Worm (Caenorhabditis elegans) whole organism, L2 larva: Measurements from ENCODE around the gene ztf-28.

ENCODE experiments used
- C34F6.9 ChIP-seq: fragments of 150-350 bp; optimal IDR thresholded peaks from 2 replicates; lab custom pipeline; 2014; ENCODE audit warnings: missing biosample characterization, missing genetic modification characterization
- F13H6.1 ChIP-seq: sonication (generic microtip); optimal IDR thresholded peaks from 2 replicates; lab custom pipeline; 2016; ENCODE audit warnings: missing genetic modification characterization, missing compliant biosample characterization
- R02D3.7 ChIP-seq: fragments of 150-350 bp; optimal IDR thresholded peaks from 2 replicates; lab custom pipeline; 2014; ENCODE audit warnings: missing biosample characterization, missing genetic modification characterization
- Y55F3AM.14 ChIP-seq: fragments of 200-800 bp; sonication (Bioruptor generic); optimal IDR thresholded peaks from 2 replicates; lab custom pipeline; 2018; ENCODE audit warnings: mild to moderate bottlenecking, missing genetic modification characterization, missing compliant biosample characterization
- ZK546.5 ChIP-seq: sonication (generic microtip); optimal IDR thresholded peaks from 2 replicates; lab custom pipeline; 2017; ENCODE audit warnings: missing biosample characterization, missing genetic modification characterization
- alr-1 ChIP-seq: fragments of 150-350 bp; optimal IDR thresholded peaks from 2 replicates; lab custom pipeline; 2014; ENCODE audit warnings: missing biosample characterization, missing genetic modification characterization
- aly-2 ChIP-seq: fragments of 150-350 bp; optimal IDR thresholded peaks from 2 replicates; lab custom pipeline; 2014; ENCODE audit warnings: missing biosample characterization, missing genetic modification characterization
- blmp-1 ChIP-seq: sonication (generic microtip); optimal IDR thresholded peaks from 2 replicates; lab custom pipeline; 2017; ENCODE audit warnings: missing genetic modification characterization, mild to moderate bottlenecking, missing compliant biosample characterization, antibody characterized with exemption, moderate library complexity; ENCODE audit not compliant: insufficient read depth
- ceh-16 ChIP-seq: fragments of 150-350 bp; optimal IDR thresholded peaks from 2 replicates; lab custom pipeline; 2014; ENCODE audit warnings: missing biosample characterization, missing genetic modification characterization
- ceh-82 ChIP-seq: fragments of 150-350 bp; optimal IDR thresholded peaks from 2 replicates; lab custom pipeline; 2014; ENCODE audit warnings: missing biosample characterization, missing genetic modification characterization
- crh-2 ChIP-seq: sonication (generic microtip); optimal IDR thresholded peaks from 2 replicates; lab custom pipeline; 2017; ENCODE audit warnings: missing biosample characterization, missing genetic modification characterization
- dmd-4 ChIP-seq: sonication (generic microtip); optimal IDR thresholded peaks from 2 replicates; lab custom pipeline; 2017; ENCODE audit warnings: missing biosample characterization, missing genetic modification characterization
- egl-27 ChIP-seq: sonication (generic microtip); optimal IDR thresholded peaks from 3 replicates; lab custom pipeline; 2017; ENCODE audit warnings: missing biosample characterization, missing genetic modification reagents, missing genetic modification characterization
- elt-1 ChIP-seq: fragments of 150-350 bp; optimal IDR thresholded peaks from 2 replicates; lab custom pipeline; 2014; ENCODE audit warnings: missing biosample characterization, missing genetic modification characterization
- elt-3 ChIP-seq: sonication (generic microtip); optimal IDR thresholded peaks from 2 replicates; lab custom pipeline; 2017; ENCODE audit warnings: missing biosample characterization, missing genetic modification characterization
- fos-1 ChIP-seq: fragments of 150-350 bp; optimal IDR thresholded peaks from 2 replicates; lab custom pipeline; 2014; ENCODE audit warnings: missing biosample characterization, missing genetic modification characterization
- lin-11 ChIP-seq: fragments of 150-350 bp; sonication (generic microtip); optimal IDR thresholded peaks from 2 replicates; lab custom pipeline; 2014; ENCODE audit warnings: missing biosample characterization, missing genetic modification characterization, inconsistent platforms, mixed read lengths
- lin-13 ChIP-seq: fragments of 150-350 bp; optimal IDR thresholded peaks from 2 replicates; lab custom pipeline; 2014; ENCODE audit warnings: missing biosample characterization, missing genetic modification reagents, missing genetic modification characterization
- lin-39 ChIP-seq: fragments of 150-350 bp; optimal IDR thresholded peaks from 2 replicates; lab custom pipeline; 2014; ENCODE audit warnings: missing biosample characterization, missing genetic modification reagents, missing genetic modification characterization
- lsy-2 ChIP-seq, 2 experiments: fragments of 150-350 bp in 1 of 2; sonication (generic microtip) in 1 of 2; optimal IDR thresholded peaks; 2 replicates each; lab custom pipeline; 2014 to 2017; ENCODE audit warnings: missing biosample characterization in 2 of 2, missing genetic modification characterization in 2 of 2
- mab-5 ChIP-seq: fragments of 150-350 bp; optimal IDR thresholded peaks from 2 replicates; lab custom pipeline; 2014; ENCODE audit warnings: missing biosample characterization, missing genetic modification characterization
- mbf-1 ChIP-seq: sonication (generic microtip); optimal IDR thresholded peaks from 2 replicates; lab custom pipeline; 2017; ENCODE audit warnings: missing biosample characterization, missing genetic modification characterization
- mdl-1 ChIP-seq, 2 experiments: fragments of 150-350 bp in 1 of 2; sonication (generic microtip) in 1 of 2; optimal IDR thresholded peaks; 2 replicates each; lab custom pipeline; 2017; ENCODE audit warnings: missing biosample characterization in 2 of 2, missing genetic modification characterization in 2 of 2
- nhr-10 ChIP-seq: sonication (generic microtip); optimal IDR thresholded peaks from 2 replicates; lab custom pipeline; 2017; ENCODE audit warnings: missing biosample characterization, missing genetic modification characterization
- nhr-11 ChIP-seq: fragments of 150-350 bp; optimal IDR thresholded peaks from 2 replicates; lab custom pipeline; 2014; ENCODE audit warnings: missing biosample characterization, missing genetic modification characterization
- nhr-12 ChIP-seq: fragments of 150-350 bp; optimal IDR thresholded peaks from 2 replicates; lab custom pipeline; 2014; ENCODE audit warnings: missing biosample characterization, missing genetic modification characterization
- nhr-129 ChIP-seq: fragments of 150-350 bp; optimal IDR thresholded peaks from 2 replicates; lab custom pipeline; 2014; ENCODE audit warnings: missing biosample characterization, missing genetic modification characterization
- nhr-21 ChIP-seq: fragments of 150-350 bp; optimal IDR thresholded peaks from 2 replicates; lab custom pipeline; 2014; ENCODE audit warnings: missing biosample characterization, missing genetic modification characterization
- nhr-237 ChIP-seq: fragments of 150-350 bp; optimal IDR thresholded peaks from 2 replicates; lab custom pipeline; 2014; ENCODE audit warnings: missing biosample characterization, missing genetic modification characterization
- nhr-25 ChIP-seq: fragments of 150-350 bp; sonication (generic microtip); optimal IDR thresholded peaks from 3 replicates; lab custom pipeline; 2014; ENCODE audit warnings: missing biosample characterization, missing genetic modification characterization
- nhr-6 ChIP-seq: fragments of 150-350 bp; optimal IDR thresholded peaks from 2 replicates; lab custom pipeline; 2014; ENCODE audit warnings: missing biosample characterization, missing genetic modification characterization
- nhr-77 ChIP-seq: fragments of 150-350 bp; optimal IDR thresholded peaks from 2 replicates; lab custom pipeline; 2014; ENCODE audit warnings: missing biosample characterization, missing genetic modification characterization
- sma-3 ChIP-seq: sonication (generic microtip); optimal IDR thresholded peaks from 2 replicates; lab custom pipeline; 2016; ENCODE audit warnings: missing genetic modification reagents, missing genetic modification characterization, missing compliant biosample characterization
- sma-9 ChIP-seq, 2 experiments: fragments of 150-350 bp in 1 of 2; sonication (generic microtip) in 1 of 2; optimal IDR thresholded peaks; 2 replicates each; lab custom pipeline; 2014 to 2016; ENCODE audit warnings: missing genetic modification characterization in 2 of 2, mild to moderate bottlenecking in 1 of 2, missing biosample characterization in 1 of 2, missing compliant biosample characterization in 1 of 2, missing genetic modification reagents in 1 of 2, moderate library complexity in 1 of 2
- unc-55 ChIP-seq: fragments of 150-350 bp; sonication (generic microtip); optimal IDR thresholded peaks from 3 replicates; lab custom pipeline; 2014; ENCODE audit warnings: missing biosample characterization, missing genetic modification reagents, missing genetic modification characterization
- zag-1 ChIP-seq: fragments of 150-350 bp; optimal IDR thresholded peaks from 2 replicates; lab custom pipeline; 2014; ENCODE audit warnings: missing biosample characterization, missing genetic modification characterization
- ztf-1 ChIP-seq: fragments of 200-800 bp; sonication (Bioruptor generic); conservative IDR thresholded peaks from 2 replicates; pipeline ENCODE4 v1.3.6; 2022; ENCODE audit warnings: missing genetic modification characterization, missing compliant biosample characterization
- ztf-11 ChIP-seq: sonication (generic microtip); optimal IDR thresholded peaks from 2 replicates; lab custom pipeline; 2017; ENCODE audit warnings: missing biosample characterization, missing genetic modification characterization
- ztf-4 ChIP-seq: fragments of 150-350 bp; optimal IDR thresholded peaks from 2 replicates; lab custom pipeline; 2014; ENCODE audit warnings: missing biosample characterization, missing genetic modification characterization

Gene ztf-28

DNA sequence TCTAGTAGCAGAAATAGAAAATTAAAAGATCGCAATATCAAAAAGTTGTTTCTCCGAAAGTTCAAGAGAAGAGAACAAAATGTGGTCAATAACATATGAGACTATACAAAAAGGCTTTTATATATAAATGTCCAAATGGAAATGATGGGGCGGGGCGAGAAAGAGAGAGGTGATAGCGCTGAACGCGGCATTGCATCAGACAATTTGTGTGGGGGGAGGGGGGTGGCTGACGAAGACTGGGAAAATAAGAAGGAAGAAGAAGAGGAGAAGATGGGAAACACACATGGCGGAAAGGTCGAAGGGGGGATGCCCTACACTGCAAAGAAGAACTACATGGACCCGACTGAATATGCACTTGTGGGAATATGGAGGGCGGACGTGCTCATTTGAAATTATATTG lies 44.9 kb downstream of the ztf-28 start:
- TF ChIP-seq nhr-25 (tag; lab: Kevin White, UChicago) (peak; percentile 3), nhr-129 (peak; percentile 87), mdl-1 (tag; optimal IDR thresholded peaks at IDR 0.05; lab: Kevin White, UChicago) (peak; percentile 20 to 44), lsy-2 (tag; optimal IDR thresholded peaks at IDR 0.05; lab: Kevin White, UChicago) (peak in 1 of 2 experiments; percentile 11), F13H6.1 (tag; lab: Kevin White, UChicago) (peak; percentile 36), ztf-4 (tag; lab: Kevin White, UChicago) (no peak), alr-1 (no peak), nhr-12 (tag; lab: Kevin White, UChicago) (no peak), elt-3 (tag; lab: Kevin White, UChicago) (no peak), lin-13 (GFP tag; lab: Kevin White, UChicago) (no peak), zag-1 (peak; percentile 5), unc-55 (GFP tag; lab: Kevin White, UChicago) (no peak), fos-1 (tag; lab: Kevin White, UChicago) (peak; percentile 42), lin-11 (peak; percentile 31), nhr-11 (no peak), sma-9 (GFP tag; optimal IDR thresholded peaks at IDR 0.05; lab: Kevin White, UChicago) (peak; percentile 71), sma-9 (tag; optimal IDR thresholded peaks at IDR 0.05; lab: Kevin White, UChicago) (no peak), ceh-16 (no peak), C34F6.9 (tag; lab: Kevin White, UChicago) (peak; percentile 24), dmd-4 (tag; lab: Kevin White, UChicago) (no peak), nhr-21 (tag; lab: Kevin White, UChicago) (peak; percentile 25)

DNA sequence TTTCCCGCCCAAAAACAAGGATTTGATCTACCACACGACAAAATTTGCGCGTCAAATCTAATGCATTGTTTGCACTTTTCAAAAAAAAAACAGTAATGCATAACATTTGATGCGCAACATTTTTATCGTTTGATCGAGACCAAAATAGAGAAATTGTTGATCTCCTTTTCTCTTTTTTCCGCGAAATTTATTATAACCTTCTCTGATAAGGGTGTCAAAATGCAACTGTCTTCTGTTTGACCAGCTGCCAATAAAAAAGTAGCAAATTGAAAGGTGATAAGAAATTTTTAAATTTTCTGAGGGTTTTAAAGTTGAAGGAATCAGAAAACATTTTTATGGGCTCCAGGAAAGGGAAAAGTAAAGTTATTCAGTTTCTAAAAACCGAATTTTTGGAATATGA lies 46.5 kb downstream of the ztf-28 start:
- TF ChIP-seq blmp-1 (tag; lab: Kevin White, UChicago) (no peak), Y55F3AM.14 (no peak), nhr-12 (tag; lab: Kevin White, UChicago) (no peak), elt-3 (tag; lab: Kevin White, UChicago) (no peak), mdl-1 (tag; optimal IDR thresholded peaks at IDR 0.05; lab: Kevin White, UChicago) (no peak), elt-1 (tag; lab: Kevin White, UChicago) (no peak), nhr-6 (tag; lab: Kevin White, UChicago) (no peak), nhr-10 (tag; lab: Kevin White, UChicago) (no peak), sma-3 (GFP tag; lab: Kevin White, UChicago) (no peak), nhr-25 (tag; lab: Kevin White, UChicago) (no peak), ceh-82 (tag; lab: Kevin White, UChicago) (no peak), alr-1 (no peak), ztf-1 (GFP tag; lab: Robert Waterston, UW) (no peak), ztf-11 (tag; lab: Kevin White, UChicago) (no peak), ZK546.5 (tag; lab: Kevin White, UChicago) (no peak), R02D3.7 (no peak), crh-2 (tag; lab: Kevin White, UChicago) (no peak), egl-27 (tag; lab: Kevin White, UChicago) (no peak), lsy-2 (tag; optimal IDR thresholded peaks at IDR 0.05; lab: Kevin White, UChicago) (no peak)

DNA sequence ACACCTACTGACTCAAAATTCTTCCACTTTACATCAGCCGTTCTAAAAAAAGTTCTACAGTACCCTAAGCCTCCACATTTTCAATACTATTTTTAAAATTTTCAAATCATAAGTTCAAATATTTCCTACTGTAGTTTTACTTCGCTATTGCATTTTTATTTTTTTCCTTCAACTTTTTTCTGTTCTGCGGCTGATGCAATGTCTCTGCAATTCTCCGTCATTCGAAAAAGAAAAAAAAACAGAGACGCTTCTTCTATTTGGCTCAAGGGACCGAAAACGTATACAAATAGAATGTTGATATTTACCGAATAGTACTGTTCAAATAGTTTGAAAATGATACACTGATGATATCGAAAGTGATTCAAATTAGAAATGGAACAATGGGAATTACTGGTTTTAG lies 47.8 kb downstream of the ztf-28 start:
- TF ChIP-seq elt-3 (tag; lab: Kevin White, UChicago) = no peak
- peak; percentile 98 for TF ChIP-seq nhr-129
- TF ChIP-seq, all 48 proteins: peak for 1

- no peak for TF ChIP-seq F13H6.1 (tag; lab: Kevin White, UChicago)
- TF ChIP-seq mab-5 (tag; lab: Kevin White, UChicago) = no peak
- no peak for TF ChIP-seq mdl-1 (tag; optimal IDR thresholded peaks at IDR 0.05; lab: Kevin White, UChicago)
- no peak for TF ChIP-seq nhr-10 (tag; lab: Kevin White, UChicago)
- no peak for TF ChIP-seq lin-39 (tag; lab: Kevin White, UChicago)
- no peak for TF ChIP-seq mbf-1 (tag; lab: Kevin White, UChicago)
- no peak for TF ChIP-seq dmd-4 (tag; lab: Kevin White, UChicago)
- no peak for TF ChIP-seq Y55F3AM.14
- no peak for TF ChIP-seq elt-3 (tag; lab: Kevin White, UChicago)
- TF ChIP-seq aly-2 (tag; lab: Kevin White, UChicago) = no peak
- TF ChIP-seq sma-3 (GFP tag; lab: Kevin White, UChicago) = no peak
- no peak for TF ChIP-seq nhr-11
- no peak for TF ChIP-seq ceh-82 (tag; lab: Kevin White, UChicago)
- no peak for TF ChIP-seq lsy-2 (tag; optimal IDR thresholded peaks at IDR 0.05; lab: Kevin White, UChicago)
- TF ChIP-seq blmp-1 (tag; lab: Kevin White, UChicago) = no peak
- no peak for TF ChIP-seq nhr-77
- TF ChIP-seq nhr-129 = no peak
- TF ChIP-seq nhr-12 (tag; lab: Kevin White, UChicago) = no peak
- TF ChIP-seq nhr-237 (tag; lab: Kevin White, UChicago) = no peak
- no peak for TF ChIP-seq ceh-16
Measured at ce11 chrV:2139918-2140317, 49.4 kb downstream of the ztf-28 start, which contains the start of gene F22F7.7. F22F7.7 (minus strand) TSS chrV:2140042.
